Fruit fly (Drosophila melanogaster) Kc167 (cell line): ENCODE measurements around the gene klar.

Experiments used
- Myc ChIP-seq: fragments of >200 bp; optimal IDR thresholded peaks from 2 replicates; lab custom pipeline; 2017; ENCODE audit warnings: missing external identifiers
- Sin3A ChIP-seq: fragments of >200 bp; optimal IDR thresholded peaks from 2 replicates; lab custom pipeline; 2018; ENCODE audit warnings: missing external identifiers
- h ChIP-seq: fragments of >200 bp; optimal IDR thresholded peaks from 3 replicates; lab custom pipeline; 2018; ENCODE audit warnings: missing external identifiers
- insv ChIP-seq: fragments of >200 bp; optimal IDR thresholded peaks from 3 replicates; lab custom pipeline; 2018; ENCODE audit warnings: missing external identifiers
- psq ChIP-seq: fragments of >200 bp; optimal IDR thresholded peaks from 2 replicates; lab custom pipeline; 2017; ENCODE audit warnings: missing external identifiers
- ttk ChIP-seq: sonication (Bioruptor generic); optimal IDR thresholded peaks from 2 replicates; lab custom pipeline; 2017; ENCODE audit warnings: missing external identifiers

klar gene

DNA sequence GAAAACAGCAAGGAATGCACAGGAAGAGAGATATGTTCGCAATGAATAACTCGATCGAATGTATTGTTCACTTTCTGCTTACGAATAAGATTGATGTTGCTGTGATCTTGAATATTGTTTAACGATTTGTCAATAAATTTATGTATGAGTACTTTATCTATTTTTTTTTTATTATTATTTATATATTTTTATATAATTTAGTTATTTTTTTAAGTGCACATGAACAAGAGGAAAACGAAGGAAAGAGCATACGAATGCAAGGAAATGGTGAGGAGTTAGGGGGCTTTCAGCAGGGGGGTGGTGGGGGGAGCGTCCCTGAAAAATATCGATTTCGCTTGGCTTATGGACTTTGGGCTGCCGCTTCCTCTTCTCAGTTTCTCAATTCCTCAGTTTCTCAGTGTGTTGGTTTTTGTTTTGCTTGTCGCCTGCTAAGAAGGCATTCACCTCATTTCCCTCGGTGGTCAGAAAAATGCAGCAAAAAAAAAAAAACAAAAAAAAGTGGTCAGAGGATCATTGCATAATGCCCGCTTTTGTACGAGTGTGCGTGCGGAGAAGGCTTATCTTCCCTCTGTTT lies 9.0 kb downstream of the klar start:
- no peak for TF ChIP-seq psq (lab: Kevin White, UChicago)
- no peak for TF ChIP-seq h (lab: Kevin White, UChicago)
- no peak for TF ChIP-seq Myc (lab: Kevin White, UChicago)
- TF ChIP-seq insv (lab: Kevin White, UChicago): no peak
- TF ChIP-seq ttk (lab: Kevin White, UChicago): no peak
- no peak for TF ChIP-seq Sin3A (lab: Kevin White, UChicago)

dm6 chr3L:530813-531212 lies 9.6 kb downstream of the klar start:
- TF ChIP-seq Sin3A (lab: Kevin White, UChicago): no peak
- TF ChIP-seq insv (lab: Kevin White, UChicago): no peak
- no peak for TF ChIP-seq Myc (lab: Kevin White, UChicago)
- TF ChIP-seq h (lab: Kevin White, UChicago): no peak
- TF ChIP-seq psq (lab: Kevin White, UChicago): no peak
- TF ChIP-seq ttk (lab: Kevin White, UChicago): no peak

- TF ChIP-seq h (lab: Kevin White, UChicago) (no peak), psq (lab: Kevin White, UChicago) (no peak), insv (lab: Kevin White, UChicago) (no peak), Sin3A (lab: Kevin White, UChicago) (no peak), ttk (lab: Kevin White, UChicago) (no peak), Myc (lab: Kevin White, UChicago) (no peak)
These were observed 12.4 kb downstream of the klar start, which contains the start of gene CG34269 for dm6 chr3L:528037-528436. TSS of gene CG34269 (plus strand) at chr3L:528337.

DNA sequence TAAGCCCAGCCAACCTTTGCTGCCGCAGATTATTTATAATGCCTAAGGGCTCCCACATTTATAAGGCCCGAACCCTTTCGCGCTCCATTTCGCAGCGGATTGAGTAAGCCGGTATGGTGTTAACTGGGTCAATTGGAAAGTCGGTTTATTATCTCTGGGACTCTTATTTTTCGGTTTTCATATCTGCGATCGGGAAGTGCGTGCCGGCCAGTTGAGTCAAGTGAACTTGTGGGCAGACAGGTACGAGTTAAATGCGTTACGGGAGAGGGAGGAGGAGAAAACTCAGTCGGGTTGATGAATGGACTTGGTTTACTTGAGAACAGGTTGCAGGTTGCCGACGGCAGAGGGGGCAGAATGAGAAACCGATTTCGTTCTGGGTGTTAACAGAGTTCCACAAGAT lies 16.2 kb downstream of the klar start:
- TF ChIP-seq insv (lab: Kevin White, UChicago) (no peak), psq (lab: Kevin White, UChicago) (no peak), ttk (lab: Kevin White, UChicago) (no peak), Myc (lab: Kevin White, UChicago) (no peak), Sin3A (lab: Kevin White, UChicago) (no peak), h (lab: Kevin White, UChicago) (no peak)

DNA sequence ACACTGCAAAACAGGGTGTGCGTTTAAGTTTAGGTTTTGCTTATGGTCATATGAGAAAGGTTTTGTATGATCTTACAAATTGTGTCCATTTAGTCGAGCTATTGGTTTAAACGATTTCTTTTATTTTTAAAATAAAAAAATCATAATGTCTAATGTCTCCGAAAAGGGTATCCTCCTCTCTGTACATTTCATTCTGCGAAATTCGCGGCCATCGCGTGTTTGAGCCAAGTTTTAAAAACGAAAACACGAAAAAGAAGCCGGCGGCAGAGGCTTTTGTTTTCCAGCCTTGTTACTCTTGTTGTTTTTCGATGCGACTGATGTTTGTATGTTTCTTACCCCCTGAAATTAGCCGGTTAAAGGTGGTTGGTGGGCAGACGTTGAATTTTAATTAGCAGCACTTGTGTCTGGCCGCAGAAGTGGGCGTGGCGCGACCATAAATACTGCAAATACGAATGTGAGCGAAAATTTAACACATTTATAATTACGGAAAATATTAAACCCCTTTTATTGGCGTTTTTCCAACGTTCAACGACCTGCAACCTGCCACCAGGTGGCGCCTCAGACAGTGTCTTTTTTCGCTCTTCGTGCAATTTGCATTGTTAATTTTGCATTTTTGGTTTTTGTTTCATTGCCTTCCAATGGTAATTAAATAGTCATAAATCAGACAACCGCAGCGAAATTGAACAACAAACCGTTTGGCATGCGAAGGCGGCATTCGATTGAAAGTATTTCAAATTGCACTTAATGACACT lies 19.8 kb downstream of the klar start:
- TF ChIP-seq psq (lab: Kevin White, UChicago): no peak
- no peak for TF ChIP-seq Myc (lab: Kevin White, UChicago)
- TF ChIP-seq ttk (lab: Kevin White, UChicago): no peak
- no peak for TF ChIP-seq insv (lab: Kevin White, UChicago)
- TF ChIP-seq h (lab: Kevin White, UChicago): no peak
- TF ChIP-seq Sin3A (lab: Kevin White, UChicago): no peak

DNA sequence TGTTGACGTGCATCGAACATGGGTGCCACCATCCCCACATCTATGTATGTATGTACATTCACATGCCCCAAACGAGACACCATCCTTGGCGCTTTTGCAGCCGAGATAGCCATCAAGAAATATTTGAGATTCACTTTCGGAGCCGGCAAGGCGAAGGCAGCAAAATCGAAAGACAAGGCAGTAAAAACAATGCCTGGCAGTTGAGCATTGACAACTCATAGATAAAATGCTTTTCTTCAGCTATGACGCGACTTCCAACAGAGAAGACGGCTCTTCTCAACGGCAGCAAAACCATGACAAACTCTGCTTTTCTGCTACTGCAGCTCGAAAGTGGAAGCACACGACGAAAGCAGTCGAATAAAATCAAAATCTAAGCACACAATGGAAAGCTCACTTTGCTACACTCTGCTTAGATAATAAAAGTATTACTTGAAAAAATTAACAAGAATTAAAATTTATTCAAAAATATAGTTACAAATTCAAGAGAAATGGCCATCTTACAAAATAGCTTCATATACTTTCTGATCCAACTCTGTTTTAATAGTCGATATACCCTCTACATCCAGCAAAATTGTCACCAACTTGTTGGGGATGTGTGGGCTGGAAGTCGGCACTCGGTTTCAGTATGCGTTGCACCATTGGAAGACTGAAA lies 23.3 kb downstream of the klar start:
- no peak for TF ChIP-seq Sin3A (lab: Kevin White, UChicago)
- no peak for TF ChIP-seq psq (lab: Kevin White, UChicago)

dm6 chr3L:516544-516943 lies 23.9 kb downstream of the klar start:
- TF ChIP-seq insv (lab: Kevin White, UChicago) (no peak), h (lab: Kevin White, UChicago) (no peak), psq (lab: Kevin White, UChicago) (no peak), ttk (lab: Kevin White, UChicago) (no peak), Myc (lab: Kevin White, UChicago) (no peak), Sin3A (lab: Kevin White, UChicago) (no peak)

DNA sequence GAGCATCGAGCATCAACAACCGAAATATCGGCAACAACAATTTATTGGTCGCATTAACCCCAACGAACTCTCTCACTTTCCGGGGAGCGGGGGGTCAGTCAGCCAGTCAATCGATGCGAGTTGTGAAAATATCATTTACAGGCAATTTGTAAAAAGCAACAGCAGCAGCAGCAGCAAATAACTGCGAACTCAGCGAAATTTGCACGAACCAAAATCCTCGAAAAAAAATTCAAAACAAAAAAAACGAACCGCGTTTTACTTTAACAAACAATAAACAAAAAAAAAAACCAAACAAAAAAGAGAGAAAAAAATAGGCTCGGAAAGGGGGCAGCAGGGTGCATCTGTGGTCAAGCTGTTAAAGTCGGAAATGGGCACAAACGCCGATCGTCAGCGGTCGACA lies 24.8 kb downstream of the klar start:
- TF ChIP-seq Sin3A (lab: Kevin White, UChicago) (no peak), psq (lab: Kevin White, UChicago) (no peak)

DNA sequence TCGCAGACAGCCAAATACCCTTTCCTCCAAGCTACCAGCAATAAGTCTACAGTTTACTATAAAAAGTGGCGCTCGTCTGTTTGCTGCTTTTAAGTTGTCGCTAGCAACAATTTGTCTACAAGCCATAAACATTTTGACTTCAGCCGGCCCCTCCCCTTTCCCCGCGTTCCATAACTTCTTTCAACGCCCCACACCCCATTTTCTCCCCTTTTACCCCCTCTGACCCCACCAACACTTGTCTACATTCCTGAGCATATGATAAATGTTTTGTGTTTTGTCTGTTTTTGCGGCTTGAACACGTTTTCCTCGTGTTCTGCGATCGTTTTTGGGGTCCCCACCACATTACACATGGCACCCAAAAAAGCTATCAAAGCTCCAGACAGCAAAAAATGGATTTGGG lies 26.8 kb downstream of the klar start:
- no peak for TF ChIP-seq Myc (lab: Kevin White, UChicago)
- TF ChIP-seq h (lab: Kevin White, UChicago): no peak
- TF ChIP-seq ttk (lab: Kevin White, UChicago): no peak
- TF ChIP-seq Sin3A (lab: Kevin White, UChicago): no peak

- TF ChIP-seq h (lab: Kevin White, UChicago) (no peak), Myc (lab: Kevin White, UChicago) (no peak), Sin3A (lab: Kevin White, UChicago) (no peak), psq (lab: Kevin White, UChicago) (no peak), insv (lab: Kevin White, UChicago) (no peak), ttk (lab: Kevin White, UChicago) (no peak)
These were observed 28.6 kb downstream of the klar start for dm6 chr3L:511755-512209.

dm6 chr3L:510823-511227 lies 29.6 kb downstream of the klar start:
- no peak for TF ChIP-seq Sin3A (lab: Kevin White, UChicago)
